Fruit fly (Drosophila melanogaster): ENCODE results near the gene CG7394.

DNA sequence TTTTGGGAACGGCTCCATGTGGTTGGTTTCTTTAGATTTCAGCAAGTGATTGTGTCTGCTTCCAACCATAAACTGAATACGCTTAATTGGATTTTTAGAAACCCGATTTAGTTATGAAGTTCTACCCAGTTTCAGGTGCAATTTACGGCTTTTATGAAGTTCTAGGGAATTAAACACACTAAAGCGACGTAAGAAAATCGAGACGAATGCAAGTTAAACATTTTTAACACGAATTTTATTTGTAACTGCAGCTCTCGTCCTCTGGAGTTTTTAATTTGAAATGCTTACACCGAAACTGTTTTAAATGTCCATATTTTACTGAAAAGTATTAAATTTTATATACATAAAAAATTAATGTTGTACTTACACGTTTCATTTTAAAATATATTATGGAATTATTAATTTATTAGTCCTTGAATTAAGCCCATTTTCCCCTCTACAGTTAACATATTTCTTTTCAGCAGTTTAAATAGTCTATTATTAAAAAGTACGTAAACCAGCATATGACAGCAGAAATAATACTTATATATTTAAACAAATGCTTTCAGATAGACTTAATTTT is 2.3 kb downstream of the CG7394 start, which contains the start of the genes CG46412 and CG33267:
- TF ChIP-seq Abd-B (GFP tag; optimal IDR thresholded peaks at IDR 0.05): no peak
- no peak for TF ChIP-seq Vsx2 (GFP tag; optimal IDR thresholded peaks at IDR 0.05; ENCODE audit: partially characterized antibody)
- no peak for TF ChIP-seq Hr83 (GFP tag; optimal IDR thresholded peaks at IDR 0.05; ENCODE audit: poor library complexity, severe bottlenecking)
- no peak for TF ChIP-seq usp (GFP tag; optimal IDR thresholded peaks at IDR 0.05)
- no peak for TF ChIP-seq woc (GFP tag; optimal IDR thresholded peaks at IDR 0.05)
- TF ChIP-seq HLH106 (tag; optimal IDR thresholded peaks at IDR 0.05): no peak

All from whole organism, wandering third instar larva.